Fruit fly (Drosophila melanogaster): ENCODE measurements around the gene cerv.

DNA sequence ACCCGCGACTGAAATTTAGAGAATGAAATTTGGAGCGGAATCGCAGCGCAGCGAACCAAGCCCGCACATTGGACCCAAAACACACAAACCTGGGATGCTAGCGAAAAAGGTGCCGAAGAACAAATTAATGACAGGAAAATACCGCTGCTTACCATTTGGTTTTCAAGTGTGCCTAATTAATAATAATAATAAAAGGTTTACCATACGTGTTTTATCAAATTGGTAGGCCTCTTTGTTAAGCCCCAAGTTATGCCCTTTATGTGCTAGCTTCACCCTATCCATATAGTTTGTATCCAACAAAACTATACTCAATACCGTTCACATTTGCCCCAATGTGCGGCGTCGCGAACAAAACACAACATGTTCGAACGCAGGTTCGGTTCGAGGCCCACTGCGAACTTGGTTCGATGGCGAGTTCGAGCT is 23.7 kb downstream of the cerv start, which contains the start of gene Ac13E:
- no peak for TF ChIP-seq Myc (optimal IDR thresholded peaks at IDR 0.05)
- TF ChIP-seq Sin3A (optimal IDR thresholded peaks at IDR 0.05), result no peak
- TF ChIP-seq h (optimal IDR thresholded peaks at IDR 0.05), result no peak
- no peak for TF ChIP-seq psq (optimal IDR thresholded peaks at IDR 0.05)
- no peak for TF ChIP-seq ttk (optimal IDR thresholded peaks at IDR 0.05)
